Worm (Caenorhabditis elegans) whole organism, late embryonic: ENCODE data around the gene AH10.4.
A peak's percentile ranks its signal among the peaks of the same experiment; 100 is the strongest.

Experiments used
- ahr-1 ChIP-seq: sonication (generic microtip); optimal IDR thresholded peaks from 2 replicates; lab custom pipeline; 2016; ENCODE audit warnings: missing genetic modification characterization, missing compliant biosample characterization
- ceh-30 ChIP-seq: fragments of 150-350 bp; optimal IDR thresholded peaks from 2 replicates; lab custom pipeline; 2014; ENCODE audit warnings: missing biosample characterization, missing genetic modification characterization
- lim-6 ChIP-seq: sonication (generic microtip); optimal IDR thresholded peaks from 2 replicates; lab custom pipeline; 2016; ENCODE audit warnings: missing genetic modification characterization, missing compliant biosample characterization
- lin-11 ChIP-seq: fragments of 200-800 bp; sonication (Bioruptor generic); optimal IDR thresholded peaks from 2 replicates; lab custom pipeline; 2018; ENCODE audit warnings: mild to moderate bottlenecking, missing genetic modification characterization, missing compliant biosample characterization
- nfya-1 ChIP-seq: sonication (generic microtip); optimal IDR thresholded peaks from 2 replicates; lab custom pipeline; 2017; ENCODE audit warnings: missing genetic modification characterization, mild to moderate bottlenecking, missing compliant biosample characterization, antibody characterized with exemption, moderate library complexity
- unc-55 ChIP-seq: sonication (generic microtip); optimal IDR thresholded peaks from 2 replicates; lab custom pipeline; 2017; ENCODE audit warnings: missing biosample characterization, missing genetic modification reagents, missing genetic modification characterization
- unc-86 ChIP-seq: sonication (generic microtip); optimal IDR thresholded peaks from 2 replicates; lab custom pipeline; 2016; ENCODE audit warnings: missing genetic modification characterization, missing compliant biosample characterization

ce11 chrV:14177657-14178129 is 40.0 kb upstream of the AH10.4 start, which contains the start of gene ceh-74:
- TF ChIP-seq lim-6 (tag; lab: Kevin White, UChicago) (no peak), unc-86 (tag; lab: Kevin White, UChicago) (no peak), ceh-30 (no peak), unc-55 (GFP tag; lab: Kevin White, UChicago) (peak; percentile 43), lin-11 (tag; lab: Kevin White, UChicago) (no peak), ahr-1 (tag; lab: Kevin White, UChicago) (no peak), nfya-1 (tag; lab: Kevin White, UChicago) (peak; percentile 45)
